Worm (Caenorhabditis elegans) whole organism, L1 larva: ENCODE measurements around the gene T28D6.7.

ENCODE experiments used
- C16A3.4 ChIP-seq: fragments of 150-350 bp; optimal IDR thresholded peaks from 2 replicates; lab custom pipeline; 2014; ENCODE audit warnings: missing biosample characterization, missing genetic modification characterization
- C34B4.2 ChIP-seq: sonication (generic microtip); optimal IDR thresholded peaks from 2 replicates; lab custom pipeline; 2017; ENCODE audit warnings: mild to moderate bottlenecking, missing genetic modification characterization, missing compliant biosample characterization
- F16B12.6 ChIP-seq: fragments of 150-350 bp; optimal IDR thresholded peaks from 2 replicates; lab custom pipeline; 2014; ENCODE audit warnings: missing biosample characterization, missing genetic modification characterization
- ama-1 ChIP-seq: fragments of 150-350 bp; optimal IDR thresholded peaks from 2 replicates; lab custom pipeline; 2014
- blmp-1 ChIP-seq: fragments of 150-350 bp; optimal IDR thresholded peaks from 2 replicates; lab custom pipeline; 2014; ENCODE audit warnings: missing biosample characterization, missing genetic modification characterization
- ceh-8 ChIP-seq: fragments of 200-800 bp; sonication (Bioruptor generic); optimal IDR thresholded peaks from 2 replicates; lab custom pipeline; 2018; ENCODE audit warnings: mild to moderate bottlenecking, missing genetic modification characterization, moderate library complexity, missing compliant biosample characterization
- ces-1 ChIP-seq: fragments of 150-350 bp; optimal IDR thresholded peaks from 2 replicates; lab custom pipeline; 2014; ENCODE audit warnings: missing biosample characterization, missing genetic modification reagents, missing genetic modification characterization
- efl-1 ChIP-seq, 4 experiments: fragments of 150-350 bp; optimal IDR thresholded peaks in 3 of 4; peaks in 1 of 4; 1 replicate in 1 of 4; 2 replicates in 3 of 4; lab custom pipeline; 2014; ENCODE audit warnings: missing biosample characterization in 2 of 4, missing genetic modification characterization in 2 of 4, missing genetic modification reagents in 2 of 4
- efl-3 ChIP-seq: fragments of 200-800 bp; sonication (Bioruptor generic); optimal IDR thresholded peaks from 2 replicates; lab custom pipeline; 2018; ENCODE audit warnings: mild to moderate bottlenecking, missing genetic modification characterization, missing compliant biosample characterization
- egl-13 ChIP-seq: sonication (generic microtip); optimal IDR thresholded peaks from 2 replicates; lab custom pipeline; 2016; ENCODE audit warnings: missing genotype, missing genetic modification reagents, missing genetic modification characterization, missing compliant biosample characterization
- elt-2 ChIP-seq: sonication (generic microtip); optimal IDR thresholded peaks from 2 replicates; lab custom pipeline; 2016; ENCODE audit warnings: missing genetic modification characterization, mild to moderate bottlenecking, inconsistent platforms, missing compliant biosample characterization, missing genetic modification reagents
- elt-3 ChIP-seq, 6 experiments: fragments of 150-350 bp in 1 of 6; sonication (generic microtip); optimal IDR thresholded peaks; 2 replicates each; lab custom pipeline; 2017 to 2018; ENCODE audit warnings: missing biosample characterization in 6 of 6, missing genetic modification characterization in 6 of 6, inconsistent platforms in 1 of 6
- fkh-10 ChIP-seq: sonication (generic microtip); optimal IDR thresholded peaks from 2 replicates; lab custom pipeline; 2017; ENCODE audit warnings: missing biosample characterization, missing genetic modification reagents, missing genetic modification characterization
- fos-1 ChIP-seq: fragments of 150-350 bp; optimal IDR thresholded peaks from 2 replicates; lab custom pipeline; 2014; ENCODE audit warnings: missing biosample characterization, missing genetic modification characterization
- grh-1 ChIP-seq: fragments of 200-800 bp; sonication (Bioruptor generic); IDR thresholded peaks from 2 replicates; pipeline ENCODE4 v1.3.6; 2022; ENCODE audit warnings: missing genetic modification reagents, missing genetic modification characterization, missing compliant biosample characterization
- hlh-4 ChIP-seq: sonication (generic microtip); optimal IDR thresholded peaks from 2 replicates; lab custom pipeline; 2016; ENCODE audit warnings: mild to moderate bottlenecking, missing genetic modification characterization, missing compliant biosample characterization
- irx-1 ChIP-seq: sonication (generic microtip); optimal IDR thresholded peaks from 2 replicates; lab custom pipeline; 2016; ENCODE audit warnings: missing genetic modification characterization, missing compliant biosample characterization
- isw-1 ChIP-seq: fragments of 200-800 bp; sonication (Bioruptor generic); IDR thresholded peaks from 2 replicates; pipeline ENCODE4 v1.3.6; 2022; ENCODE audit warnings: missing genetic modification characterization, missing compliant biosample characterization
- lin-13 ChIP-seq: fragments of 150-350 bp; optimal IDR thresholded peaks from 2 replicates; lab custom pipeline; 2014; ENCODE audit warnings: missing biosample characterization, missing genetic modification reagents, missing genetic modification characterization
- lir-3 ChIP-seq: sonication (generic microtip); optimal IDR thresholded peaks from 2 replicates; lab custom pipeline; 2016; ENCODE audit warnings: mild to moderate bottlenecking, missing genetic modification characterization, moderate library complexity, missing compliant biosample characterization; ENCODE audit not compliant: poor library complexity
- mdl-1 ChIP-seq, 2 experiments: fragments of 150-350 bp; optimal IDR thresholded peaks; 2 replicates each; lab custom pipeline; 2014 to 2017; ENCODE audit warnings: missing biosample characterization in 2 of 2, missing genetic modification characterization in 2 of 2, inconsistent platforms in 1 of 2
- nhr-11 ChIP-seq: fragments of 150-350 bp; optimal IDR thresholded peaks from 2 replicates; lab custom pipeline; 2014; ENCODE audit warnings: missing biosample characterization, missing genetic modification characterization
- nhr-12 ChIP-seq: sonication (generic microtip); optimal IDR thresholded peaks from 2 replicates; lab custom pipeline; 2017; ENCODE audit warnings: missing biosample characterization, missing genetic modification characterization
- nhr-71 ChIP-seq: sonication (generic microtip); optimal IDR thresholded peaks from 2 replicates; lab custom pipeline; 2016; ENCODE audit warnings: mild to moderate bottlenecking, missing genetic modification characterization, moderate library complexity, missing compliant biosample characterization
- nhr-76 ChIP-seq: sonication (generic microtip); optimal IDR thresholded peaks from 2 replicates; lab custom pipeline; 2017; ENCODE audit warnings: missing biosample characterization, missing genetic modification characterization
- nhr-90 ChIP-seq: sonication (generic microtip); optimal IDR thresholded peaks from 2 replicates; lab custom pipeline; 2016; ENCODE audit warnings: mild to moderate bottlenecking, missing genetic modification characterization, missing compliant biosample characterization; ENCODE audit not compliant: poor library complexity
- rnt-1 ChIP-seq: sonication (generic microtip); optimal IDR thresholded peaks from 2 replicates; lab custom pipeline; 2016; ENCODE audit warnings: mild to moderate bottlenecking, missing genetic modification characterization, moderate library complexity, missing compliant biosample characterization
- skn-1 ChIP-seq: fragments of 150-350 bp; optimal IDR thresholded peaks from 2 replicates; lab custom pipeline; 2014; ENCODE audit warnings: missing biosample characterization, missing genetic modification characterization
- snu-23 ChIP-seq: sonication (generic microtip); optimal IDR thresholded peaks from 2 replicates; lab custom pipeline; 2016; ENCODE audit warnings: missing genetic modification characterization, missing compliant biosample characterization
- swsn-7 ChIP-seq: sonication (generic microtip); optimal IDR thresholded peaks from 2 replicates; lab custom pipeline; 2016; ENCODE audit warnings: missing genetic modification characterization, missing compliant biosample characterization
- tlp-1 ChIP-seq: fragments of 150-350 bp; optimal IDR thresholded peaks from 2 replicates; lab custom pipeline; 2014; ENCODE audit warnings: missing biosample characterization, missing genetic modification characterization
- unc-30 ChIP-seq: sonication (generic microtip); optimal IDR thresholded peaks from 2 replicates; lab custom pipeline; 2017; ENCODE audit warnings: missing biosample characterization, missing genetic modification characterization
- unc-62 ChIP-seq: fragments of 150-350 bp; optimal IDR thresholded peaks from 2 replicates; lab custom pipeline; 2014; ENCODE audit warnings: missing biosample characterization, missing genetic modification reagents, missing genetic modification characterization
- vab-15 ChIP-seq: sonication (generic microtip); optimal IDR thresholded peaks from 2 replicates; lab custom pipeline; 2017; ENCODE audit warnings: missing genotype, mild to moderate bottlenecking, missing genetic modification characterization, missing compliant biosample characterization
- xbp-1 ChIP-seq: sonication (generic microtip); optimal IDR thresholded peaks from 2 replicates; lab custom pipeline; 2016; ENCODE audit warnings: missing genetic modification characterization, missing compliant biosample characterization
- zag-1 ChIP-seq: fragments of 150-350 bp; optimal IDR thresholded peaks from 2 replicates; lab custom pipeline; 2014; ENCODE audit warnings: missing biosample characterization, missing genetic modification characterization
- ztf-11 ChIP-seq, 2 experiments: sonication (generic microtip); optimal IDR thresholded peaks; 2 replicates each; lab custom pipeline; 2016 to 2017; ENCODE audit warnings: missing genetic modification characterization in 2 of 2, missing biosample characterization in 1 of 2, missing compliant biosample characterization in 1 of 2

Gene T28D6.7

DNA sequence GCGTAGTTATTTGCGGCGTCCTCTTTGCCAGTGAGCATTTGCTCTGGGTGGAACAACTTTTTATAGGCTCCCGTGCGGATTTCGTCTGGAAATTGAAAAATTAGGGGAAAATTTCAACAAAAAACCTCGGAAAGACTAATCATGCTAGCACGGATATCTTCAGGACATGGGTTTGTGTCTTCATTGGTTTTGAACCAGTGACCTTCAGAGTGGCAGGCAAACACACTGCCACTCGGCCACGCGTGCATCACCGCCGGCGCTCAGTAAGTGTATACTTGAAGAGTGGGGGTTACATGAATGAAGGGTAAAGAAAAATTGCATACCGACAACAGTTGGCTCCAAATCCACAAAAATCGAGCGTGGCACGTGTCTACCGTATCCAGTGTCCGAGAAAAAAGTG, 25.0 kb upstream of the T28D6.7 start (continued):
- TF ChIP-seq mdl-1 (tag; optimal IDR thresholded peaks at IDR 0.05; lab: Kevin White, UChicago) (peak in 1 of 2 experiments; percentile 41), ama-1 (lab: Kevin White, UChicago) (no peak), C34B4.2 (tag; lab: Kevin White, UChicago) (no peak), swsn-7 (tag; lab: Kevin White, UChicago) (peak; percentile 57), zag-1 (no peak), hlh-4 (tag; lab: Kevin White, UChicago) (no peak), nhr-90 (tag; lab: Kevin White, UChicago) (peak; percentile 57), nhr-11 (tag; lab: Kevin White, UChicago) (no peak), isw-1 (peak; percentile 42), elt-2 (tag; lab: Kevin White, UChicago) (peak; percentile 45), irx-1 (peak; percentile 60), lin-13 (GFP tag; lab: Kevin White, UChicago) (peak; percentile 69), blmp-1 (no peak), vab-15 (tag; lab: Kevin White, UChicago) (peak; percentile 55), xbp-1 (peak; percentile 62), ceh-8 (GFP tag; lab: Kevin White, UChicago) (no peak), fkh-10 (GFP tag; lab: Kevin White, UChicago) (no peak), fos-1 (tag; lab: Kevin White, UChicago) (peak; percentile 49), nhr-71 (tag; lab: Kevin White, UChicago) (no peak), nhr-76 (tag; lab: Kevin White, UChicago) (no peak), snu-23 (peak; percentile 78), egl-13 (tag; lab: Kevin White, UChicago) (peak; percentile 55), F16B12.6 (tag; lab: Kevin White, UChicago) (peak; percentile 27), tlp-1 (tag; lab: Kevin White, UChicago) (no peak), rnt-1 (tag; lab: Kevin White, UChicago) (peak; percentile 81), nhr-12 (tag; lab: Kevin White, UChicago) (no peak), skn-1 (peak; percentile 33), lir-3 (tag; lab: Kevin White, UChicago) (no peak), unc-62 (GFP tag; lab: Kevin White, UChicago) (no peak), unc-30 (tag; lab: Kevin White, UChicago) (no peak), ces-1 (GFP tag; lab: Kevin White, UChicago) (no peak), efl-3 (GFP tag; lab: Kevin White, UChicago) (no peak)

- no peak for TF ChIP-seq C16A3.4 (tag; lab: Kevin White, UChicago)
- TF ChIP-seq elt-3 (tag; optimal IDR thresholded peaks at IDR 0.05; lab: Kevin White, UChicago), result peak in 1 of 6 experiments; percentile 1
Observed at ce11 chrIII:11366467-11366866, 20.2 kb upstream of the T28D6.7 start, which contains the start of gene T28D6.3. TSS of gene T28D6.3 (plus strand) at chrIII:11366767.

- TF ChIP-seq ztf-11 (tag; optimal IDR thresholded peaks at IDR 0.05; lab: Kevin White, UChicago) (no peak), efl-1 (optimal IDR thresholded peaks at IDR 0.05; lab: Kevin White, UChicago) (no peak), efl-1 (GFP tag; optimal IDR thresholded peaks at IDR 0.05 in 1 of 2; lab: Kevin White, UChicago) (peak in 1 of 2 experiments; percentile 37)
- TF ChIP-seq, all 84 proteins: peak for 1
Observed at ce11 chrIII:11362915-11363314, 16.6 kb upstream of the T28D6.7 start.

ce11 chrIII:11361394-11361793, 15.1 kb upstream of the T28D6.7 start:
- TF ChIP-seq grh-1, result no peak
- no peak for TF ChIP-seq fkh-10 (GFP tag; lab: Kevin White, UChicago)
- no peak for TF ChIP-seq ztf-11 (tag; optimal IDR thresholded peaks at IDR 0.05; lab: Kevin White, UChicago)
- no peak for TF ChIP-seq efl-1 (optimal IDR thresholded peaks at IDR 0.05; lab: Kevin White, UChicago)
- peak in 1 of 2 experiments; percentile 70 for TF ChIP-seq efl-1 (GFP tag; optimal IDR thresholded peaks at IDR 0.05 in 1 of 2; lab: Kevin White, UChicago)
